Worm (Caenorhabditis elegans) whole organism, L1 larva: ENCODE results near the gene M163.9.

ENCODE experiments used
- C04F5.9 ChIP-seq: sonication (generic microtip); optimal IDR thresholded peaks from 2 replicates; lab custom pipeline; 2016; ENCODE audit warnings: missing genetic modification characterization, missing compliant biosample characterization
- aly-2 ChIP-seq: fragments of 150-350 bp; optimal IDR thresholded peaks from 2 replicates; lab custom pipeline; 2014; ENCODE audit warnings: missing biosample characterization, missing genetic modification characterization
- dsc-1 ChIP-seq: sonication (generic microtip); optimal IDR thresholded peaks from 2 replicates; lab custom pipeline; 2016; ENCODE audit warnings: mild to moderate bottlenecking, missing genetic modification characterization, missing compliant biosample characterization
- elt-2 ChIP-seq: sonication (generic microtip); optimal IDR thresholded peaks from 2 replicates; lab custom pipeline; 2016; ENCODE audit warnings: missing genetic modification characterization, mild to moderate bottlenecking, inconsistent platforms, missing compliant biosample characterization, missing genetic modification reagents
- irx-1 ChIP-seq: sonication (generic microtip); optimal IDR thresholded peaks from 2 replicates; lab custom pipeline; 2016; ENCODE audit warnings: missing genetic modification characterization, missing compliant biosample characterization
- lin-13 ChIP-seq: fragments of 150-350 bp; optimal IDR thresholded peaks from 2 replicates; lab custom pipeline; 2014; ENCODE audit warnings: missing biosample characterization, missing genetic modification reagents, missing genetic modification characterization
- mdl-1 ChIP-seq, 2 experiments: fragments of 150-350 bp; optimal IDR thresholded peaks; 2 replicates each; lab custom pipeline; 2014 to 2017; ENCODE audit warnings: missing biosample characterization in 2 of 2, missing genetic modification characterization in 2 of 2, inconsistent platforms in 1 of 2
- nhr-71 ChIP-seq: sonication (generic microtip); optimal IDR thresholded peaks from 2 replicates; lab custom pipeline; 2016; ENCODE audit warnings: mild to moderate bottlenecking, missing genetic modification characterization, moderate library complexity, missing compliant biosample characterization
- unc-130 ChIP-seq: fragments of 150-350 bp; optimal IDR thresholded peaks from 2 replicates; lab custom pipeline; 2017; ENCODE audit warnings: missing biosample characterization, missing genetic modification characterization, inconsistent platforms
- unc-62 ChIP-seq: fragments of 150-350 bp; optimal IDR thresholded peaks from 2 replicates; lab custom pipeline; 2014; ENCODE audit warnings: missing biosample characterization, missing genetic modification reagents, missing genetic modification characterization
- ztf-11 ChIP-seq, 2 experiments: sonication (generic microtip); optimal IDR thresholded peaks; 2 replicates each; lab custom pipeline; 2016 to 2017; ENCODE audit warnings: missing genetic modification characterization in 2 of 2, missing biosample characterization in 1 of 2, missing compliant biosample characterization in 1 of 2

DNA sequence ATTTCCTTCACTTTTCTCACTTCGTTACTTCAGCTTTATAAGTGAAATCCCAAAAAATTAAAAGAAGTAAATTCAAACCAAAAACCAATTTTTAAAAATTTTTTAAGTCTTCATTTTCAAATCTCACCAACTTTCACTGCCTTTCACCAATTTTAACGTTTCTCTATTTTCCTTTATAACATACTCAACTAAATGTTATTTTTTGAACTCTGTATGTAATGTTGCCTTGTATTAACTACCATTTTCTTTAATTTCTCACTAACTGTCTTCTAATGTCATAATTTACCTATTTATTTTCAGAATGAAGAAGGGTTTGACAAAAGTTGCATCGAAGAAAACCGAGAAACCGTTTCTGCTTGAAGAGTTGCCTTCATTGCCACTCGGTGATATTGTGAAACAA is 24.7 kb upstream of the M163.9 start, which contains the start of gene F23D12.4:
- TF ChIP-seq mdl-1 (tag; optimal IDR thresholded peaks at IDR 0.05; lab: Kevin White, UChicago) (no peak), elt-2 (no peak), irx-1 (tag; lab: Kevin White, UChicago) (no peak), unc-62 (GFP tag; lab: Kevin White, UChicago) (no peak), dsc-1 (tag; lab: Kevin White, UChicago) (no peak), aly-2 (tag; lab: Kevin White, UChicago) (no peak), unc-130 (tag; lab: Kevin White, UChicago) (no peak), nhr-71 (no peak), ztf-11 (tag; optimal IDR thresholded peaks at IDR 0.05; lab: Kevin White, UChicago) (no peak), lin-13 (GFP tag; lab: Kevin White, UChicago) (no peak), C04F5.9 (no peak)
